Fruit fly (Drosophila melanogaster) whole organism, embryonic: ENCODE results near the gene Or67d.

Source experiments
- Awh ChIP-seq: fragments of 200-800 bp; sonication (Bioruptor generic); IDR thresholded peaks from 2 replicates; pipeline ENCODE4, ENCODE4 v1.3.6; 2022; ENCODE audit warnings: missing biosample characterization, missing genetic modification characterization
- B-H1 ChIP-seq: fragments of 200-800 bp; sonication (Bioruptor generic); IDR thresholded peaks from 3 replicates; pipeline ENCODE4 v1.3.6; 2022; ENCODE audit warnings: missing biosample characterization, missing genetic modification characterization
- CG10147 ChIP-seq: fragments of 200-800 bp; sonication (Bioruptor generic); optimal IDR thresholded peaks from 2 replicates; lab custom pipeline; 2019; ENCODE audit warnings: missing biosample characterization, mild to moderate bottlenecking, missing genetic modification characterization, moderate library complexity
- CG10209 ChIP-seq: fragments of 200-800 bp; sonication (Bioruptor generic); optimal IDR thresholded peaks from 3 replicates; lab custom pipeline; 2017; ENCODE audit warnings: missing biosample characterization, mild to moderate bottlenecking, missing genetic modification characterization, missing genetic modification reagents
- CG10431 ChIP-seq: fragments of 200-800 bp; sonication (Bioruptor generic); optimal IDR thresholded peaks from 3 replicates; lab custom pipeline; 2018; ENCODE audit warnings: missing biosample characterization, mild to moderate bottlenecking, missing genetic modification characterization
- CG14860 ChIP-seq: fragments of 200-800 bp; sonication (Bioruptor generic); IDR thresholded peaks from 3 replicates; pipeline ENCODE4 v1.3.6; 2022; ENCODE audit warnings: missing biosample characterization, missing genetic modification characterization; ENCODE audit not compliant: partially characterized antibody
- CG15073 ChIP-seq: fragments of 200-800 bp; sonication (Bioruptor generic); optimal IDR thresholded peaks from 2 replicates; lab custom pipeline; 2016; ENCODE audit warnings: missing biosample characterization, missing genetic modification characterization
- CG15696 ChIP-seq: fragments of 200-800 bp; sonication (Bioruptor generic); optimal IDR thresholded peaks from 2 replicates; lab custom pipeline; 2019; ENCODE audit warnings: missing biosample characterization, mild to moderate bottlenecking, missing genetic modification characterization, moderate library complexity
- CG17361 ChIP-seq: fragments of 200-800 bp; sonication (Bioruptor generic); IDR thresholded peaks from 3 replicates; pipeline ENCODE4 v1.3.6; 2022; ENCODE audit warnings: missing biosample characterization, missing genetic modification characterization
- CG2875 ChIP-seq: fragments of 200-800 bp; sonication (Bioruptor generic); optimal IDR thresholded peaks from 2 replicates; lab custom pipeline; 2017; ENCODE audit warnings: missing biosample characterization, mild to moderate bottlenecking, missing genetic modification characterization, missing genetic modification reagents
- CG31365 ChIP-seq: fragments of 200-800 bp; sonication (Bioruptor generic); optimal IDR thresholded peaks from 2 replicates; lab custom pipeline; 2018; ENCODE audit warnings: missing biosample characterization, mild to moderate bottlenecking, missing genetic modification characterization
- CG4360 ChIP-seq: fragments of 200-800 bp; sonication (Bioruptor generic); IDR thresholded peaks from 2 replicates; pipeline ENCODE4 v1.3.6; 2022; ENCODE audit warnings: missing biosample characterization, missing genetic modification characterization
- CG4820 ChIP-seq: fragments of 200-800 bp; sonication (Bioruptor generic); optimal IDR thresholded peaks from 3 replicates; lab custom pipeline; 2016; ENCODE audit warnings: missing biosample characterization, missing genetic modification characterization
- CG6654 ChIP-seq: fragments of 200-800 bp; sonication (Bioruptor generic); optimal IDR thresholded peaks from 2 replicates; lab custom pipeline; 2017; ENCODE audit warnings: missing biosample characterization, mild to moderate bottlenecking, missing genetic modification characterization
- Dll ChIP-seq: fragments of 200-800 bp; sonication (Bioruptor generic); IDR thresholded peaks from 4 replicates; pipeline ENCODE4 v1.3.6; 2022; ENCODE audit warnings: missing biosample characterization, missing genetic modification characterization; ENCODE audit not compliant: partially characterized antibody
- Drgx ChIP-seq: fragments of 200-800 bp; sonication (Bioruptor generic); IDR thresholded peaks from 2 replicates; pipeline ENCODE4 v1.3.6; 2022; ENCODE audit warnings: missing biosample characterization, missing genetic modification characterization
- Ets97D ChIP-seq: fragments of 200-800 bp; sonication (Bioruptor generic); optimal IDR thresholded peaks from 3 replicates; lab custom pipeline; 2016; ENCODE audit warnings: missing biosample characterization, missing genetic modification characterization
- GATAe ChIP-seq: fragments of 200-800 bp; sonication (Bioruptor generic); conservative IDR thresholded peaks from 2 replicates; pipeline ENCODE4 v1.3.6; 2022; ENCODE audit warnings: missing biosample characterization, missing genetic modification characterization
- Gsc ChIP-seq: fragments of 200-800 bp; sonication (Bioruptor generic); IDR thresholded peaks from 2 replicates; pipeline ENCODE4 v1.3.6; 2022; ENCODE audit warnings: missing biosample characterization, missing genetic modification characterization
- HLHmδ ChIP-seq: fragments of 200-800 bp; sonication (Bioruptor generic); optimal IDR thresholded peaks from 2 replicates; lab custom pipeline; 2018; ENCODE audit warnings: missing biosample characterization, mild to moderate bottlenecking, missing genetic modification characterization, moderate library complexity
- Hr39 ChIP-seq: fragments of >200 bp; optimal IDR thresholded peaks from 2 replicates; lab custom pipeline; 2017
- Max ChIP-seq: fragments of 200-800 bp; sonication (Bioruptor generic); optimal IDR thresholded peaks from 2 replicates; lab custom pipeline; 2016; ENCODE audit warnings: missing biosample characterization, mild to moderate bottlenecking, missing genetic modification characterization
- Med ChIP-seq: fragments of 200-800 bp; sonication (Bioruptor generic); peaks from one replicate; lab custom pipeline; 2016; ENCODE audit warnings: missing biosample characterization, missing genetic modification characterization, mild to moderate bottlenecking, inconsistent platforms, moderate library complexity
- Ravus ChIP-seq: fragments of 200-800 bp; sonication (Bioruptor generic); IDR thresholded peaks from 2 replicates; pipeline ENCODE4 v1.3.6; 2022; ENCODE audit warnings: missing biosample characterization, missing genetic modification characterization
- Side ChIP-seq: fragments of 200-800 bp; sonication (Bioruptor generic); optimal IDR thresholded peaks from 2 replicates; lab custom pipeline; 2016; ENCODE audit warnings: missing biosample characterization, missing genetic modification characterization
- abd-A ChIP-seq: fragments of 200-800 bp; sonication (Bioruptor generic); optimal IDR thresholded peaks from 3 replicates; lab custom pipeline; 2019; ENCODE audit warnings: missing biosample characterization, mild to moderate bottlenecking, missing genetic modification characterization, moderate library complexity
- ash1 ChIP-seq: fragments of 200-800 bp; sonication (Bioruptor generic); optimal IDR thresholded peaks from 2 replicates; lab custom pipeline; 2018; ENCODE audit warnings: missing biosample characterization, mild to moderate bottlenecking, missing genetic modification characterization
- cg ChIP-seq: fragments of 200-800 bp; sonication (Bioruptor generic); optimal IDR thresholded peaks from 3 replicates; lab custom pipeline; 2019; ENCODE audit warnings: missing biosample characterization, mild to moderate bottlenecking, missing genetic modification characterization, moderate library complexity
- cwo ChIP-seq: fragments of 200-800 bp; sonication (Bioruptor generic); optimal IDR thresholded peaks from 3 replicates; lab custom pipeline; 2017; ENCODE audit warnings: missing biosample characterization, missing genetic modification characterization, mild to moderate bottlenecking, moderate library complexity, missing genetic modification reagents
- ftz-f1 ChIP-seq: fragments of 200-800 bp; sonication (Bioruptor generic); optimal IDR thresholded peaks from 2 replicates; lab custom pipeline; 2016; ENCODE audit warnings: missing biosample characterization, missing genetic modification characterization
- fu2 ChIP-seq: fragments of 200-800 bp; sonication (Bioruptor generic); optimal IDR thresholded peaks from 2 replicates; lab custom pipeline; 2016; ENCODE audit warnings: missing biosample characterization, missing genetic modification characterization
- kah ChIP-seq: fragments of 200-800 bp; sonication (Bioruptor generic); optimal IDR thresholded peaks from 2 replicates; lab custom pipeline; 2018; ENCODE audit warnings: missing biosample characterization, mild to moderate bottlenecking, missing genetic modification characterization
- odd ChIP-seq: fragments of 200-800 bp; sonication (Bioruptor generic); optimal IDR thresholded peaks from 2 replicates; lab custom pipeline; 2017; ENCODE audit warnings: missing biosample characterization, mild to moderate bottlenecking, missing genetic modification characterization
- pho ChIP-seq: fragments of 200-800 bp; sonication (Bioruptor generic); optimal IDR thresholded peaks from 2 replicates; lab custom pipeline; 2016; ENCODE audit warnings: missing biosample characterization, missing genetic modification characterization
- pros ChIP-seq: fragments of 200-800 bp; sonication (Bioruptor generic); optimal IDR thresholded peaks from 3 replicates; lab custom pipeline; 2019; ENCODE audit warnings: missing biosample characterization, mild to moderate bottlenecking, missing genetic modification characterization, moderate library complexity
- scrt ChIP-seq: fragments of 200-800 bp; sonication (Bioruptor generic); optimal IDR thresholded peaks from 2 replicates; lab custom pipeline; 2018; ENCODE audit warnings: missing biosample characterization, mild to moderate bottlenecking, missing genetic modification characterization, moderate library complexity
- sd ChIP-seq: fragments of 200-800 bp; sonication (Bioruptor generic); optimal IDR thresholded peaks from 3 replicates; lab custom pipeline; 2018; ENCODE audit warnings: missing biosample characterization, mild to moderate bottlenecking, missing genetic modification characterization, moderate library complexity
- sqz ChIP-seq: fragments of 200-800 bp; sonication (Bioruptor generic); optimal IDR thresholded peaks from 3 replicates; lab custom pipeline; 2018; ENCODE audit warnings: missing biosample characterization, mild to moderate bottlenecking, missing genetic modification characterization
- trem ChIP-seq: fragments of 200-800 bp; optimal IDR thresholded peaks from 3 replicates; lab custom pipeline; 2019; ENCODE audit warnings: missing biosample characterization, mild to moderate bottlenecking, missing genetic modification characterization, moderate library complexity
- unc-4 ChIP-seq: fragments of 200-800 bp; sonication (Bioruptor generic); IDR thresholded peaks from 2 replicates; pipeline ENCODE4 v1.3.6; 2022; ENCODE audit warnings: missing biosample characterization, missing genetic modification characterization; ENCODE audit not compliant: partially characterized antibody

The Or67d gene

dm6 chr3L:10299182-10299581 lies 26.2 kb downstream of the Or67d start:
- TF ChIP-seq odd (GFP tag; lab: Kevin White, UChicago), result no peak
- peak; percentile 0 for TF ChIP-seq cg
- TF ChIP-seq Gsc (GFP tag; lab: Robert Waterston, UW), result no peak
- no peak for TF ChIP-seq ftz-f1 (GFP tag; lab: Kevin White, UChicago)
- TF ChIP-seq scrt (GFP tag; lab: Kevin White, UChicago), result peak; percentile 83
- peak; percentile 18 for TF ChIP-seq pros
- TF ChIP-seq Med (GFP tag; lab: Kevin White, UChicago), result peak; percentile 80
- peak; percentile 53 for TF ChIP-seq abd-A

- no peak for TF ChIP-seq Dll (GFP tag; lab: Robert Waterston, UW)
- no peak for TF ChIP-seq CG15073
- no peak for TF ChIP-seq unc-4 (GFP tag; lab: Robert Waterston, UW)
- TF ChIP-seq CG2875, result no peak
- TF ChIP-seq pros, result peak; percentile 49
- peak; percentile 53 for TF ChIP-seq sqz (GFP tag; lab: Kevin White, UChicago)
- TF ChIP-seq CG14860 (GFP tag; lab: Robert Waterston, UW), result 0 out of 3 replicates have a peak, but pooled peaks have one; percentile 39
- TF ChIP-seq CG10209 (GFP tag; lab: Kevin White, UChicago), result no peak
- peak; percentile 55 for TF ChIP-seq cg
- no peak for TF ChIP-seq CG17361
- TF ChIP-seq Side, result no peak
- no peak for TF ChIP-seq kah
- no peak for TF ChIP-seq HLHmδ (GFP tag; lab: Kevin White, UChicago)
- TF ChIP-seq Ets97D (GFP tag; lab: Kevin White, UChicago), result no peak
- TF ChIP-seq Drgx (GFP tag; lab: Robert Waterston, UW), result no peak
- TF ChIP-seq Ravus (GFP tag; lab: Robert Waterston, UW), result no peak
- TF ChIP-seq trem (tag; lab: Kevin White, UChicago), result no peak
- no peak for TF ChIP-seq B-H1 (GFP tag; lab: Robert Waterston, UW)
- TF ChIP-seq sd (tag; lab: Kevin White, UChicago), result peak; percentile 3
- no peak for TF ChIP-seq Awh (GFP tag; lab: Robert Waterston, UW)
- no peak for TF ChIP-seq CG6654 (GFP tag; lab: Kevin White, UChicago)
- peak; percentile 99 for TF ChIP-seq CG10431 (GFP tag; lab: Kevin White, UChicago)
- TF ChIP-seq CG4360, result peak; percentile 54
- TF ChIP-seq ash1 (GFP tag; lab: Kevin White, UChicago), result no peak
- no peak for TF ChIP-seq Max (GFP tag; lab: Kevin White, UChicago)
- TF ChIP-seq CG31365 (tag; lab: Kevin White, UChicago), result no peak
- no peak for TF ChIP-seq CG4820 (GFP tag; lab: Kevin White, UChicago)
- no peak for TF ChIP-seq cwo (GFP tag; lab: Kevin White, UChicago)
- TF ChIP-seq CG15696, result no peak
- TF ChIP-seq Hr39 (lab: Kevin White, UChicago), result no peak
- no peak for TF ChIP-seq fu2 (GFP tag; lab: Kevin White, UChicago)
- TF ChIP-seq pho (GFP tag; lab: Kevin White, UChicago), result no peak
- no peak for TF ChIP-seq GATAe (GFP tag; lab: Robert Waterston, UW)
- no peak for TF ChIP-seq CG10147
These were observed 28.7 kb downstream of the Or67d start for dm6 chr3L:10301749-10302148.
